Worm (Caenorhabditis elegans): ENCODE results near the gene F26F12.5.

DNA sequence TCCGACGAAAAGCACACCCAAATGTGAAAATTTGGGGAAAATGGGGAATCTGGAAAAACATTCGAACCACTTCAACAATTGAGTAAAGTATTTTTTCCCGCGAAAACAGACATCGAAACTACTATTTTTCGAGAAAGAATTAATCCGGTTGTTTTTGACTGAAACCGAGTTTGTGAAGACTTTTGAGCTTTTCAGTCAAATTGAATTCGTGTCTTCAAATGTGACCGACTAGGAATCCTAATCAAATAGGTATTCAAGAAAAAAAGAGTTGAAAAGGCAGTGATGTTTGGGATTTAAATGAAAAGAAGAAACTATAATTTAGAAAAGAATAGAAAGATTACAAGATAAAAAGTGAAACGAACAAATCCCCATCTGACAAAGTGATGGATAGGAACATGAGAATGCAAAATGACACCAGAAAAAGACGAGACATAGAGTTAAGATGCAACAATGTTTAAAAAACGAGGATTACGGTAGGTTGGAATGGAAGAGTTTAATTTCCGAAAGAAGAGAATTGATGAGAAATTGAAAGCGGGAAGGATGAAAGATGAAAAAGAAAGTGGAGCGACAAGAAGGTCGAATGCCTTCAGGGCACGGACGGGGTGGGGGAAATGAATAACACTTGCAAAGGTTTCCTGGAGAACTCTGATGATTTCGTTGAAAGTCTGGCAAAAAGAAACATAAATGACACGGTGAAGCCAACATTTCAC is 2.4 kb downstream of the F26F12.5 start, which contains the start of gene F26F12.8:
- no peak for TF ChIP-seq ztf-29 (GFP tag; IDR thresholded peaks at IDR 0.05)
- TF ChIP-seq klf-2 (GFP tag; conservative IDR thresholded peaks at IDR 0.05): no peak
- TF ChIP-seq ref-1 (GFP tag; conservative IDR thresholded peaks at IDR 0.05): no peak
